Fruit fly (Drosophila melanogaster): ENCODE results near the gene CG16781.
A peak's percentile ranks its signal among the peaks of the same experiment; 100 is the strongest.

The CG16781 gene

DNA sequence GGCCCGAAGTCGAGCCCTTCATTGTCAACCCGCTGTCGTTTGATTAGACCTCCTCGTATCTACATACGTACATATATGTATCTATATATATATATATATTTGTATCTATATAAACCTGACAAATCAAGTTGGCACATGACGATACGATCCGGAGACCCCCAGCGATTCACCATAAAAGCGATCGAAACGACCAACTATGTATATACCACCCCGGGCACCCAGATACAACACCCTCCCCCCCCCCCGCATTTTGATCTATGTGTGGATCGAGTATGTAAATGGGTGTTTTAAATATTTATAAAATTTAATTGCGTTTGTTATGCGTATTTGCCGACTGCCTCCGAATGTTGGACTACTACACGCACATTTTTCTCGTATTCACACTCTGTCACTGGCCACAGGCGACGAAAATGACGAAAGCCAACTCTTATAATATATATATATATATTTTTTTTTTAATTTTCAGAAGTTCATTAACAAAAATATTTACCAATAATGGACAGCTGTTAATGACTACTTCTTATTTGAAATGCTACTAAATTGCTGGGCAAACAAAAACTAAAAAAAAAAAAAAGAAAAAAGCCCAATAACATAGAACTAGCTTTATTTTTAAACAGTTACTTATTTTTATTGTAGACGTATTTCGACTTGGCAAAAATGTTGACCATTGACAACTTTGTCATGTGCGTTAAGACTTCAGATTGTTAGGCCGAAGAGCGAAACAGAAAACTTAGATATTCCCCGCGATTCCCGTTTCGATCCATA lies 49.7 kb downstream of the CG16781 start (continued):
- TF ChIP-seq psq (GFP tag; optimal IDR thresholded peaks at IDR 0.05) (no peak), CG17612 (GFP tag; IDR thresholded peaks at IDR 0.05) (no peak), Blimp-1 (GFP tag; optimal IDR thresholded peaks at IDR 0.05) (peak; percentile 69), CG31441 (GFP tag; IDR thresholded peaks at IDR 0.05) (peak; percentile 69), CG17328 (GFP tag; IDR thresholded peaks at IDR 0.05) (peak; percentile 59), CG11398 (GFP tag; optimal IDR thresholded peaks at IDR 0.05) (no peak), hb (GFP tag; IDR thresholded peaks at IDR 0.05; ENCODE audit: partially characterized antibody) (no peak), CG8388 (GFP tag; optimal IDR thresholded peaks at IDR 0.05) (peak; percentile 70), Stat92E (GFP tag; optimal IDR thresholded peaks at IDR 0.05) (no peak), sens-2 (GFP tag; IDR thresholded peaks at IDR 0.05) (no peak), CkIIα-i1 (GFP tag; IDR thresholded peaks at IDR 0.05) (no peak), CG9437 (GFP tag; optimal IDR thresholded peaks at IDR 0.05) (peak; percentile 60), ash1 (GFP tag; optimal IDR thresholded peaks at IDR 0.05) (no peak), B-H1 (GFP tag; IDR thresholded peaks at IDR 0.05) (no peak; the same call in 2 of the 3 replicates), CG34224 (GFP tag; IDR thresholded peaks at IDR 0.05; ENCODE audit: partially characterized antibody) (no peak), abd-A (tag; optimal IDR thresholded peaks at IDR 0.05) (peak; percentile 95), az2 (GFP tag; optimal IDR thresholded peaks at IDR 0.05) (peak; percentile 59), pho (GFP tag; optimal IDR thresholded peaks at IDR 0.05) (no peak), Hand (GFP tag; optimal IDR thresholded peaks at IDR 0.05) (peak; percentile 56), Fer3 (tag; optimal IDR thresholded peaks at IDR 0.05) (peak; percentile 74), CG18476 (GFP tag; optimal IDR thresholded peaks at IDR 0.05) (peak; percentile 26), Spps (tag; optimal IDR thresholded peaks at IDR 0.05) (peak; percentile 59), CG8290 (GFP tag; optimal IDR thresholded peaks at IDR 0.05) (no peak), CG8290 (tag; optimal IDR thresholded peaks at IDR 0.05) (peak in 1 of 2 experiments; percentile 0), CHES-1-like (GFP tag; optimal IDR thresholded peaks at IDR 0.05) (no peak), CG2889 (GFP tag; IDR thresholded peaks at IDR 0.05) (peak; percentile 39; the same call in 1 of the 3 replicates), CG7987 (GFP tag; optimal IDR thresholded peaks at IDR 0.05) (no peak), sob (GFP tag; IDR thresholded peaks at IDR 0.05) (peak; percentile 73), Camta (GFP tag; optimal IDR thresholded peaks at IDR 0.05) (peak; percentile 21), CG6683 (GFP tag; optimal IDR thresholded peaks at IDR 0.05) (peak; percentile 51), CG1233 (GFP tag; optimal IDR thresholded peaks at IDR 0.05) (peak; percentile 51), gcm (GFP tag; optimal IDR thresholded peaks at IDR 0.05) (peak; percentile 32), pros (GFP tag; optimal IDR thresholded peaks at IDR 0.05) (no peak), fru (optimal IDR thresholded peaks at IDR 0.05) (no peak), pb (GFP tag; optimal IDR thresholded peaks at IDR 0.05) (no peak), CG10462 (GFP tag; optimal IDR thresholded peaks at IDR 0.05) (no peak), CG34422 (GFP tag; IDR thresholded peaks at IDR 0.05) (peak; percentile 48; the same call in 2 of the 3 replicates), Scr (GFP tag; IDR thresholded peaks at IDR 0.05; ENCODE audit: partially characterized antibody) (no peak), CG14860 (GFP tag; IDR thresholded peaks at IDR 0.05; ENCODE audit: partially characterized antibody) (no peak), CrebB (tag; optimal IDR thresholded peaks at IDR 0.05) (no peak), lilli (GFP tag; optimal IDR thresholded peaks at IDR 0.05) (peak; percentile 61), CG6765 (GFP tag; optimal IDR thresholded peaks at IDR 0.05) (peak; percentile 59), chn (GFP tag; optimal IDR thresholded peaks at IDR 0.05) (no peak), CG31365 (tag; optimal IDR thresholded peaks at IDR 0.05) (no peak), CG10431 (GFP tag; optimal IDR thresholded peaks at IDR 0.05) (no peak), ATbp (GFP tag; optimal IDR thresholded peaks at IDR 0.05) (peak; percentile 34), CG1603 (tag; optimal IDR thresholded peaks at IDR 0.05) (no peak), bcd (GFP tag; optimal IDR thresholded peaks at IDR 0.05) (peak; percentile 61), CG8359 (GFP tag; optimal IDR thresholded peaks at IDR 0.05; ENCODE audit: borderline replicate concordance) (no peak)
